Fruit fly (Drosophila melanogaster) whole organism, prepupa: ENCODE measurements around the gene Arpc3B.
A peak's percentile ranks its signal among the peaks of the same experiment; 100 is the strongest.

Source experiments
- CG10631 ChIP-seq: fragments of 200-800 bp; sonication (Bioruptor generic); optimal IDR thresholded peaks from 2 replicates; lab custom pipeline; 2016; ENCODE audit warnings: missing biosample characterization, missing genetic modification characterization
- CG10669 ChIP-seq: fragments of 200-800 bp; sonication (Bioruptor generic); optimal IDR thresholded peaks from 3 replicates; lab custom pipeline; 2018; ENCODE audit warnings: missing biosample characterization, mild to moderate bottlenecking, missing genetic modification characterization, moderate library complexity
- CG11294 ChIP-seq: fragments of 200-800 bp; sonication (Bioruptor generic); IDR thresholded peaks from 2 replicates; pipeline ENCODE4 v1.3.6; 2022; ENCODE audit warnings: missing biosample characterization, missing genetic modification characterization
- CG11762 ChIP-seq: fragments of 200-800 bp; sonication (Bioruptor generic); optimal IDR thresholded peaks from 3 replicates; lab custom pipeline; 2016; ENCODE audit warnings: missing biosample characterization, missing genetic modification characterization; ENCODE audit not compliant: insufficient read depth
- CG15336 ChIP-seq: fragments of 200-800 bp; sonication (Bioruptor generic); IDR thresholded peaks from 2 replicates; pipeline ENCODE4 v1.3.6; 2022; ENCODE audit warnings: missing biosample characterization, missing genetic modification characterization
- CG1621 ChIP-seq: fragments of 200-800 bp; sonication (Bioruptor generic); optimal IDR thresholded peaks from 3 replicates; lab custom pipeline; 2018; ENCODE audit warnings: missing biosample characterization, mild to moderate bottlenecking, missing genetic modification characterization
- CG16779 ChIP-seq: fragments of 200-800 bp; sonication (Bioruptor generic); optimal IDR thresholded peaks from 3 replicates; lab custom pipeline; 2017; ENCODE audit warnings: missing biosample characterization, mild to moderate bottlenecking, missing genetic modification characterization
- CG32006 ChIP-seq: fragments of 200-800 bp; sonication (Bioruptor generic); optimal IDR thresholded peaks from 3 replicates; lab custom pipeline; 2017; ENCODE audit warnings: missing biosample characterization, mild to moderate bottlenecking, missing genetic modification characterization
- CG6163 ChIP-seq: fragments of 200-800 bp; sonication (Bioruptor generic); IDR thresholded peaks from 3 replicates; pipeline ENCODE4 v1.3.6; 2022; ENCODE audit warnings: missing biosample characterization, missing genetic modification characterization
- CG6276 ChIP-seq: fragments of 200-800 bp; sonication (Bioruptor generic); optimal IDR thresholded peaks from 2 replicates; lab custom pipeline; 2017; ENCODE audit warnings: missing biosample characterization, mild to moderate bottlenecking, missing genetic modification characterization
- CG6808 ChIP-seq: fragments of 200-800 bp; sonication (Bioruptor generic); optimal IDR thresholded peaks from 3 replicates; lab custom pipeline; 2017; ENCODE audit warnings: missing biosample characterization, missing genetic modification characterization, mild to moderate bottlenecking, moderate library complexity, missing genetic modification reagents
- CG6854 ChIP-seq: fragments of 200-800 bp; sonication (Bioruptor generic); optimal IDR thresholded peaks from 2 replicates; lab custom pipeline; 2017; ENCODE audit warnings: missing biosample characterization, mild to moderate bottlenecking, missing genetic modification characterization
- CG8119 ChIP-seq: fragments of 200-800 bp; sonication (Bioruptor generic); IDR thresholded peaks from 3 replicates; pipeline ENCODE4 v1.3.6; 2022; ENCODE audit warnings: missing biosample characterization, missing genetic modification characterization
- CG9139 ChIP-seq: fragments of 200-800 bp; sonication (Bioruptor generic); optimal IDR thresholded peaks from 3 replicates; lab custom pipeline; 2017; ENCODE audit warnings: missing biosample characterization, mild to moderate bottlenecking, missing genetic modification characterization
- Eip75B ChIP-seq: fragments of 200-800 bp; sonication (Bioruptor generic); optimal IDR thresholded peaks from 3 replicates; lab custom pipeline; 2016; ENCODE audit warnings: missing biosample characterization, missing genetic modification characterization
- Eip78C ChIP-seq: fragments of 200-800 bp; sonication (Bioruptor generic); peaks from one replicate; lab custom pipeline; 2016; ENCODE audit warnings: missing biosample characterization, missing genetic modification characterization
- Ets21C ChIP-seq: fragments of 200-800 bp; sonication (Bioruptor generic); optimal IDR thresholded peaks from 3 replicates; lab custom pipeline; 2016; ENCODE audit warnings: missing biosample characterization, missing genetic modification characterization
- Ets96B ChIP-seq: fragments of 200-800 bp; optimal IDR thresholded peaks from 2 replicates; lab custom pipeline; 2019; ENCODE audit warnings: missing biosample characterization, mild to moderate bottlenecking, missing genetic modification characterization, moderate library complexity
- Hr39 ChIP-seq: fragments of 200-800 bp; sonication (Bioruptor generic); optimal IDR thresholded peaks from 2 replicates; lab custom pipeline; 2016; ENCODE audit warnings: missing biosample characterization, missing genetic modification characterization
- Hr4 ChIP-seq: fragments of 200-800 bp; sonication (Bioruptor generic); optimal IDR thresholded peaks from 3 replicates; lab custom pipeline; 2016; ENCODE audit warnings: missing biosample characterization, missing genetic modification characterization
- Lpt ChIP-seq: fragments of 200-800 bp; sonication (Bioruptor generic); optimal IDR thresholded peaks from 3 replicates; lab custom pipeline; 2016; ENCODE audit warnings: missing biosample characterization, missing genetic modification characterization
- Sox14 ChIP-seq: fragments of 200-800 bp; sonication (Bioruptor generic); optimal IDR thresholded peaks from 3 replicates; lab custom pipeline; 2016; ENCODE audit warnings: missing biosample characterization, missing genetic modification characterization
- Sox15 ChIP-seq: fragments of 200-800 bp; sonication (Bioruptor generic); optimal IDR thresholded peaks from 3 replicates; lab custom pipeline; 2016; ENCODE audit warnings: missing biosample characterization, missing genetic modification characterization
- cyc ChIP-seq: fragments of 200-800 bp; sonication (Bioruptor generic); optimal IDR thresholded peaks from 3 replicates; lab custom pipeline; 2016; ENCODE audit warnings: missing biosample characterization, missing genetic modification characterization
- dac ChIP-seq: fragments of 200-800 bp; sonication (Bioruptor generic); optimal IDR thresholded peaks from 2 replicates; lab custom pipeline; 2017; ENCODE audit warnings: missing biosample characterization, mild to moderate bottlenecking, missing genetic modification characterization
- dsx ChIP-seq: fragments of 200-800 bp; optimal IDR thresholded peaks from 3 replicates; lab custom pipeline; 2019; ENCODE audit warnings: missing biosample characterization, mild to moderate bottlenecking, missing genetic modification characterization, moderate library complexity; ENCODE audit not compliant: poor library complexity, severe bottlenecking
- fd59A ChIP-seq: fragments of 200-800 bp; sonication (Bioruptor generic); optimal IDR thresholded peaks from 2 replicates; lab custom pipeline; 2017; ENCODE audit warnings: missing biosample characterization, mild to moderate bottlenecking, missing genetic modification characterization, missing genetic modification reagents
- fd85E ChIP-seq: fragments of 200-800 bp; sonication (Bioruptor generic); optimal IDR thresholded peaks from 3 replicates; lab custom pipeline; 2016; ENCODE audit warnings: missing biosample characterization, missing genetic modification characterization
- fkh ChIP-seq: fragments of 200-800 bp; sonication (Bioruptor generic); optimal IDR thresholded peaks from 3 replicates; lab custom pipeline; 2017; ENCODE audit warnings: missing biosample characterization, mild to moderate bottlenecking, missing genetic modification characterization, moderate library complexity
- lz ChIP-seq: fragments of 200-800 bp; sonication (Bioruptor generic); optimal IDR thresholded peaks from 3 replicates; lab custom pipeline; 2016; ENCODE audit warnings: missing biosample characterization, missing genetic modification characterization
- pdm3 ChIP-seq: fragments of 200-800 bp; sonication (Bioruptor generic); optimal IDR thresholded peaks from 3 replicates; lab custom pipeline; 2016; ENCODE audit warnings: missing biosample characterization, missing genetic modification characterization
- spab ChIP-seq: fragments of 200-800 bp; sonication (Bioruptor generic); optimal IDR thresholded peaks from 2 replicates; lab custom pipeline; 2017; ENCODE audit warnings: missing biosample characterization, mild to moderate bottlenecking, missing genetic modification characterization, missing genetic modification reagents
- ss ChIP-seq, 2 experiments: fragments of 200-800 bp; sonication (Bioruptor generic); optimal IDR thresholded peaks; 2 replicates in 1 of 2; 3 replicates in 1 of 2; lab custom pipeline; 2017 to 2018; ENCODE audit warnings: mild to moderate bottlenecking in 2 of 2, missing biosample characterization in 2 of 2, missing genetic modification characterization in 2 of 2, moderate library complexity in 1 of 2
- svp ChIP-seq: fragments of 200-800 bp; sonication (Bioruptor generic); peaks from one replicate; lab custom pipeline; 2016; ENCODE audit warnings: missing biosample characterization, missing genetic modification characterization
- vri ChIP-seq: fragments of 200-800 bp; sonication (Bioruptor generic); optimal IDR thresholded peaks from 3 replicates; lab custom pipeline; 2016; ENCODE audit warnings: missing biosample characterization, mild to moderate bottlenecking, missing genetic modification characterization

The Arpc3B gene

DNA sequence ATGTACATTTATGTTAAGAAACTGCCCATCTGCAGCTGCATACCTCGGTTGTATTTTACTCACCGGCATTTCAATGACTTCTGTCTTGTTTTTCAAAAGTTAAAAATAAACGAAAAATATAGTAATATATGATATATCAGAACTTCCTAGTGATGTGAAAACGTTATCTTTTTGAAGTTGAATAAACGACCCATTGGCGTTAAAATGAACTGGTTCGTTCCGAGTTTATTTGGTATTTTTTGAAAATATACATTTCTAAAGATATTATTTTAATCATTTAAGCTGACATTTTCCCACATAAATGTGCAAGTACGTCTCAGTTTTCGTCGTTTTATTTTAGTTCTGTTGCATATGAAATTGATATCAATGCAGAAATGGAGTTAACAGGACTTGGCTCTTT, at the start of gene Arpc3B:
TSS of gene Arpc3B (minus strand) at position 146 of the 400 bp plus-strand sequence.
- TF ChIP-seq spab (GFP tag; lab: Kevin White, UChicago), result no peak
- TF ChIP-seq CG10669, result no peak
- no peak for TF ChIP-seq Sox14
- TF ChIP-seq CG6854 (GFP tag; lab: Kevin White, UChicago), result no peak
- no peak for TF ChIP-seq Hr39 (GFP tag; lab: Kevin White, UChicago)
- TF ChIP-seq CG11294 (GFP tag; lab: Robert Waterston, UW), result no peak
- peak; percentile 11 for TF ChIP-seq Eip78C

- no peak for TF ChIP-seq Sox15 (GFP tag; lab: Kevin White, UChicago)
- TF ChIP-seq fd85E, result no peak
- no peak for TF ChIP-seq Hr4
- TF ChIP-seq CG10631 (GFP tag; lab: Kevin White, UChicago), result no peak
- no peak for TF ChIP-seq ss (GFP tag; optimal IDR thresholded peaks at IDR 0.05; lab: Kevin White, UChicago)
- TF ChIP-seq Lpt, result no peak
- no peak for TF ChIP-seq Eip75B (GFP tag; lab: Kevin White, UChicago)
These were observed 45.0 kb upstream of the Arpc3B start for dm6 chrX:17150660-17151059.

- TF ChIP-seq dac (GFP tag; lab: Kevin White, UChicago), result no peak
- no peak for TF ChIP-seq CG11762 (GFP tag; lab: Kevin White, UChicago)
- no peak for TF ChIP-seq Ets96B (tag; lab: Kevin White, UChicago)
- TF ChIP-seq CG15336 (GFP tag; lab: Robert Waterston, UW), result peak; percentile 13; the same call in 1 of the 2 replicates
- TF ChIP-seq CG16779, result peak; percentile 31
- peak; percentile 64 for TF ChIP-seq CG6808 (GFP tag; lab: Kevin White, UChicago)
- TF ChIP-seq fd85E, result no peak
- no peak for TF ChIP-seq pdm3
- TF ChIP-seq ss (GFP tag; optimal IDR thresholded peaks at IDR 0.05; lab: Kevin White, UChicago), result peak; percentile 71 to 79
- TF ChIP-seq cyc (GFP tag; lab: Kevin White, UChicago), result no peak
- TF ChIP-seq Eip78C, result no peak
- no peak for TF ChIP-seq lz (GFP tag; lab: Kevin White, UChicago)
- TF ChIP-seq CG8119 (GFP tag; lab: Robert Waterston, UW), result no peak
- TF ChIP-seq vri (GFP tag; lab: Kevin White, UChicago), result no peak
- TF ChIP-seq CG1621, result no peak
- TF ChIP-seq CG6854 (GFP tag; lab: Kevin White, UChicago), result peak; percentile 57
- no peak for TF ChIP-seq Sox15 (GFP tag; lab: Kevin White, UChicago)
These were observed 44.1 kb upstream of the Arpc3B start for dm6 chrX:17149652-17150266.

DNA sequence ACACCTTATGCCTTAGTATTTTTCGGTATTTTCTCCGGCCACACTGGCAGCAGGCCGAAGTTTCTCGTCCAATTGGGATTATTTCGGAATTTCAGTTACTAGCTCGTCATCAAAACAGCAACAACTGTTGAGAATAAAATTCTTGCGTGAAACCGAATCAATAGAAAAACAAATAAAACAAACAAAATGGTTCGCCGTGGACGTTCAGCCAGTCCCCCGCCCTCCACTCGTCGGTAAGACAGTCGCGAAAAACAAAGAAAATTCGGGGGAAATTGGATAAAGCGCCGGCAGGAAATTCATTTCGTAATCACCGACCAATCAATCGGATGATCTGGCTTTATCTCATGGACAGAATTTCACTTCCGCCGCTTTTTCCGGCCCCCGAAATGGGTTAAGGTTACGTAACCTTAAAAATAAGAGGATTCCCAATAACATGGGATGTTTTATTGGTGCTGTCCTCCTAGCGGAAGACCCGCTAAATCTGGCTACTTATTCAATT, 43.3 kb upstream of the Arpc3B start, which contains the start of gene Chchd2:
TSS of gene Chchd2 (plus strand) at position 51 of the 499 bp plus-strand sequence.
- no peak for TF ChIP-seq Ets21C (GFP tag; lab: Kevin White, UChicago)
- TF ChIP-seq CG9139 (GFP tag; lab: Kevin White, UChicago), result peak; percentile 12
- TF ChIP-seq dsx, result peak; percentile 43
- peak; percentile 7 to 55 for TF ChIP-seq ss (GFP tag; optimal IDR thresholded peaks at IDR 0.05; lab: Kevin White, UChicago)
- peak; percentile 39; the same call in 1 of the 2 replicates for TF ChIP-seq CG15336 (GFP tag; lab: Robert Waterston, UW)
- TF ChIP-seq Eip78C, result peak; percentile 42
- peak; percentile 43; the same call in 1 of the 3 replicates for TF ChIP-seq CG6163
- TF ChIP-seq fd59A (GFP tag; lab: Kevin White, UChicago), result no peak
- TF ChIP-seq CG16779, result peak; percentile 29
- TF ChIP-seq vri (GFP tag; lab: Kevin White, UChicago), result peak; percentile 94
- no peak for TF ChIP-seq CG6276
- no peak for TF ChIP-seq CG32006 (GFP tag; lab: Kevin White, UChicago)
- peak; percentile 19 for TF ChIP-seq CG6808 (GFP tag; lab: Kevin White, UChicago)
- TF ChIP-seq Sox14, result peak; percentile 28
- peak; percentile 74 for TF ChIP-seq CG6854 (GFP tag; lab: Kevin White, UChicago)
- peak; percentile 67 for TF ChIP-seq svp (GFP tag; lab: Kevin White, UChicago)
- TF ChIP-seq fkh, result peak; percentile 74
